Worm (Caenorhabditis elegans) whole organism, L3 larva: ENCODE results near the gene hoe-1.

ENCODE experiments used
- R02D3.7 ChIP-seq: fragments of 150-350 bp; optimal IDR thresholded peaks from 2 replicates; lab custom pipeline; 2014; ENCODE audit warnings: missing biosample characterization, missing genetic modification characterization
- aly-2 ChIP-seq: fragments of 150-350 bp; optimal IDR thresholded peaks from 2 replicates; lab custom pipeline; 2014; ENCODE audit warnings: missing biosample characterization, missing genetic modification characterization
- ama-1 ChIP-seq: fragments of 150-350 bp; optimal IDR thresholded peaks from 2 replicates; lab custom pipeline; 2018
- ceh-82 ChIP-seq: fragments of 150-350 bp; optimal IDR thresholded peaks from 2 replicates; lab custom pipeline; 2014; ENCODE audit warnings: missing biosample characterization, missing genetic modification characterization
- ceh-9 ChIP-seq: sonication (generic microtip); optimal IDR thresholded peaks from 2 replicates; lab custom pipeline; 2018; ENCODE audit warnings: missing biosample characterization, missing genetic modification characterization
- daf-12 ChIP-seq: fragments of 150-350 bp; optimal IDR thresholded peaks from 2 replicates; lab custom pipeline; 2014; ENCODE audit warnings: missing biosample characterization, missing genetic modification reagents, missing genetic modification characterization
- egl-5 ChIP-seq: fragments of 150-350 bp; optimal IDR thresholded peaks from 2 replicates; lab custom pipeline; 2017; ENCODE audit warnings: missing biosample characterization, missing genetic modification reagents, missing genetic modification characterization, inconsistent platforms
- elt-1 ChIP-seq: fragments of 150-350 bp; optimal IDR thresholded peaks from 2 replicates; lab custom pipeline; 2014; ENCODE audit warnings: missing biosample characterization, missing genetic modification characterization
- elt-2 ChIP-seq: sonication (generic microtip); optimal IDR thresholded peaks from 2 replicates; lab custom pipeline; 2016; ENCODE audit warnings: missing genetic modification reagents, mild to moderate bottlenecking, missing genetic modification characterization, missing compliant biosample characterization
- eor-1 ChIP-seq, 2 experiments: fragments of 150-350 bp; optimal IDR thresholded peaks; 2 replicates each; lab custom pipeline; 2014 to 2018; ENCODE audit warnings: missing biosample characterization in 2 of 2, missing genetic modification characterization in 2 of 2
- fkh-10 ChIP-seq: sonication (generic microtip); optimal IDR thresholded peaks from 2 replicates; lab custom pipeline; 2017; ENCODE audit warnings: missing biosample characterization, missing genetic modification reagents, missing genetic modification characterization
- fos-1 ChIP-seq: fragments of 150-350 bp; optimal IDR thresholded peaks from 2 replicates; lab custom pipeline; 2014; ENCODE audit warnings: missing biosample characterization, missing genetic modification characterization
- lin-15B ChIP-seq: fragments of 150-350 bp; optimal IDR thresholded peaks from 2 replicates; lab custom pipeline; 2014; ENCODE audit warnings: missing biosample characterization, missing genetic modification characterization
- lin-39 ChIP-seq: fragments of 150-350 bp; optimal IDR thresholded peaks from 2 replicates; lab custom pipeline; 2018; ENCODE audit warnings: missing biosample characterization, missing genetic modification reagents, missing genetic modification characterization
- lsy-12 ChIP-seq: sonication (generic microtip); optimal IDR thresholded peaks from 2 replicates; lab custom pipeline; 2016; ENCODE audit warnings: mild to moderate bottlenecking, missing genetic modification characterization, missing compliant biosample characterization
- mml-1 ChIP-seq: fragments of 150-350 bp; sonication (generic microtip); optimal IDR thresholded peaks from 3 replicates; lab custom pipeline; 2014; ENCODE audit warnings: missing biosample characterization, missing genetic modification characterization
- nhr-11 ChIP-seq: fragments of 150-350 bp; optimal IDR thresholded peaks from 2 replicates; lab custom pipeline; 2014; ENCODE audit warnings: missing biosample characterization, missing genetic modification characterization
- nhr-12 ChIP-seq: fragments of 150-350 bp; optimal IDR thresholded peaks from 2 replicates; lab custom pipeline; 2014; ENCODE audit warnings: missing biosample characterization, missing genetic modification characterization
- nhr-237 ChIP-seq: fragments of 150-350 bp; optimal IDR thresholded peaks from 2 replicates; lab custom pipeline; 2014; ENCODE audit warnings: missing biosample characterization, missing genetic modification characterization
- nhr-25 ChIP-seq: sonication (generic microtip); optimal IDR thresholded peaks from 2 replicates; lab custom pipeline; 2017; ENCODE audit warnings: missing biosample characterization, missing genetic modification characterization
- nhr-43 ChIP-seq: sonication (generic microtip); optimal IDR thresholded peaks from 2 replicates; lab custom pipeline; 2016; ENCODE audit warnings: mild to moderate bottlenecking, missing genetic modification characterization, missing compliant biosample characterization; ENCODE audit not compliant: poor library complexity, severe bottlenecking
- nhr-77 ChIP-seq: fragments of 150-350 bp; optimal IDR thresholded peaks from 2 replicates; lab custom pipeline; 2014; ENCODE audit warnings: missing biosample characterization, missing genetic modification characterization
- pha-4 ChIP-seq: fragments of 150-350 bp; optimal IDR thresholded peaks from 2 replicates; lab custom pipeline; 2014; ENCODE audit warnings: missing biosample characterization, missing genetic modification reagents, missing genetic modification characterization
- sea-2 ChIP-seq: fragments of 150-350 bp; sonication (generic microtip); optimal IDR thresholded peaks from 4 replicates; lab custom pipeline; 2014; ENCODE audit warnings: missing biosample characterization, missing genetic modification reagents, missing genetic modification characterization
- skn-1 ChIP-seq: fragments of 150-350 bp; optimal IDR thresholded peaks from 2 replicates; lab custom pipeline; 2014; ENCODE audit warnings: missing biosample characterization, missing genetic modification characterization
- snpc-4 ChIP-seq: fragments of 150-350 bp; optimal IDR thresholded peaks from 2 replicates; lab custom pipeline; 2014; ENCODE audit warnings: missing biosample characterization, missing genetic modification characterization
- tbx-2 ChIP-seq: sonication (generic microtip); optimal IDR thresholded peaks from 2 replicates; lab custom pipeline; 2016; ENCODE audit warnings: mild to moderate bottlenecking, missing genetic modification characterization, missing compliant biosample characterization
- unc-39 ChIP-seq: sonication (generic microtip); optimal IDR thresholded peaks from 4 replicates; lab custom pipeline; 2017; ENCODE audit warnings: missing biosample characterization, missing genetic modification characterization
- zag-1 ChIP-seq: fragments of 150-350 bp; optimal IDR thresholded peaks from 2 replicates; lab custom pipeline; 2014; ENCODE audit warnings: missing biosample characterization, missing genetic modification characterization
- ztf-11 ChIP-seq: fragments of 150-350 bp; optimal IDR thresholded peaks from 2 replicates; lab custom pipeline; 2014; ENCODE audit warnings: missing biosample characterization, missing genetic modification characterization
- ztf-4 ChIP-seq: fragments of 150-350 bp; optimal IDR thresholded peaks from 2 replicates; lab custom pipeline; 2014; ENCODE audit warnings: missing biosample characterization, missing genetic modification characterization

hoe-1 gene

ce11 chrIV:4764422-4764821 lies 20.4 kb upstream of the hoe-1 start, which contains the start of gene npp-26:
TSS of gene npp-26 (plus strand) at chrIV:4764722.
- TF ChIP-seq ceh-82 (no peak), lin-39 (tag; lab: Kevin White, UChicago) (no peak), elt-1 (tag; lab: Kevin White, UChicago) (no peak), nhr-25 (tag; lab: Kevin White, UChicago) (no peak), ztf-11 (tag; lab: Kevin White, UChicago) (no peak), nhr-77 (tag; lab: Kevin White, UChicago) (no peak), snpc-4 (tag; lab: Kevin White, UChicago) (no peak), tbx-2 (tag; lab: Kevin White, UChicago) (no peak), nhr-43 (tag; lab: Kevin White, UChicago) (no peak), nhr-12 (tag; lab: Kevin White, UChicago) (no peak), lin-15B (tag; lab: Kevin White, UChicago) (no peak), eor-1 (tag; optimal IDR thresholded peaks at IDR 0.05; lab: Kevin White, UChicago) (no peak)

- no peak for TF ChIP-seq pha-4 (tag; lab: Kevin White, UChicago)
- no peak for TF ChIP-seq nhr-25 (tag; lab: Kevin White, UChicago)
- no peak for TF ChIP-seq tbx-2 (tag; lab: Kevin White, UChicago)
- no peak for TF ChIP-seq sea-2 (GFP tag; lab: Kevin White, UChicago)
- TF ChIP-seq elt-1 (tag; lab: Kevin White, UChicago), result no peak
- no peak for TF ChIP-seq eor-1 (tag; optimal IDR thresholded peaks at IDR 0.05; lab: Kevin White, UChicago)
- TF ChIP-seq aly-2, result no peak
Observed at ce11 chrIV:4763844-4764243, 19.8 kb upstream of the hoe-1 start, which contains the start of gene Y17G9B.2. TSS of gene Y17G9B.2 (plus strand) at chrIV:4764144.

ce11 chrIV:4760378-4761084 lies 16.5 kb upstream of the hoe-1 start, which contains the start of the genes memi-1 and cyp-31A3:
TSS of gene memi-1 (minus strand) at chrIV:4760428.
TSS of gene cyp-31A3 (plus strand) at chrIV:4761049.
- TF ChIP-seq lsy-12, result no peak
- no peak for TF ChIP-seq R02D3.7 (tag; lab: Kevin White, UChicago)
- TF ChIP-seq ztf-4 (tag; lab: Kevin White, UChicago), result no peak
- TF ChIP-seq nhr-11, result no peak
- TF ChIP-seq egl-5 (tag; lab: Kevin White, UChicago), result no peak
- no peak for TF ChIP-seq ceh-82
- TF ChIP-seq daf-12 (tag; lab: Kevin White, UChicago), result no peak
- no peak for TF ChIP-seq nhr-43 (tag; lab: Kevin White, UChicago)
- no peak for TF ChIP-seq unc-39
- TF ChIP-seq lin-39 (tag; lab: Kevin White, UChicago), result no peak
- no peak for TF ChIP-seq nhr-12 (tag; lab: Kevin White, UChicago)
- no peak for TF ChIP-seq ceh-9 (tag; lab: Kevin White, UChicago)
- no peak for TF ChIP-seq nhr-237 (tag; lab: Kevin White, UChicago)
- TF ChIP-seq pha-4 (tag; lab: Kevin White, UChicago), result no peak
- TF ChIP-seq eor-1 (tag; optimal IDR thresholded peaks at IDR 0.05; lab: Kevin White, UChicago), result no peak
- no peak for TF ChIP-seq zag-1 (tag; lab: Kevin White, UChicago)
- TF ChIP-seq nhr-25 (tag; lab: Kevin White, UChicago), result no peak
- TF ChIP-seq lin-15B (tag; lab: Kevin White, UChicago), result no peak
- no peak for TF ChIP-seq fkh-10 (GFP tag; lab: Kevin White, UChicago)
- no peak for TF ChIP-seq fos-1 (tag; lab: Kevin White, UChicago)

ce11 chrIV:4758659-4759058 lies 14.6 kb upstream of the hoe-1 start, which contains the start of gene Y17G9B.8:
TSS of gene Y17G9B.8 (minus strand) at chrIV:4758840.
- TF ChIP-seq lsy-12 (no peak), ceh-82 (no peak), skn-1 (no peak), eor-1 (tag; optimal IDR thresholded peaks at IDR 0.05; lab: Kevin White, UChicago) (no peak), ama-1 (lab: Kevin White, UChicago) (no peak), egl-5 (tag; lab: Kevin White, UChicago) (no peak), pha-4 (tag; lab: Kevin White, UChicago) (no peak), sea-2 (GFP tag; lab: Kevin White, UChicago) (no peak), fkh-10 (GFP tag; lab: Kevin White, UChicago) (no peak), lin-39 (tag; lab: Kevin White, UChicago) (no peak), ztf-11 (tag; lab: Kevin White, UChicago) (no peak), elt-2 (tag; lab: Kevin White, UChicago) (no peak), mml-1 (no peak), nhr-11 (no peak)
